Fruit fly (Drosophila melanogaster) whole organism, embryonic: ENCODE results near the gene Wnt6.

Experiments
- CG10267 ChIP-seq: fragments of 200-800 bp; sonication (Bioruptor generic); optimal IDR thresholded peaks from 2 replicates; lab custom pipeline; 2018; ENCODE audit warnings: missing biosample characterization, mild to moderate bottlenecking, missing genetic modification characterization, moderate library complexity
- CG11504 ChIP-seq: fragments of 200-800 bp; sonication (Bioruptor generic); optimal IDR thresholded peaks from 3 replicates; lab custom pipeline; 2019; ENCODE audit warnings: missing biosample characterization, mild to moderate bottlenecking, missing genetic modification characterization, moderate library complexity
- CG12219 ChIP-seq: fragments of 200-800 bp; sonication (Bioruptor generic); optimal IDR thresholded peaks from 3 replicates; lab custom pipeline; 2018; ENCODE audit warnings: missing biosample characterization, mild to moderate bottlenecking, missing genetic modification characterization
- CG12391 ChIP-seq: fragments of 200-800 bp; sonication (Bioruptor generic); optimal IDR thresholded peaks from 3 replicates; lab custom pipeline; 2018; ENCODE audit warnings: missing biosample characterization, mild to moderate bottlenecking, missing genetic modification characterization, moderate library complexity
- CG14710 ChIP-seq: fragments of 200-800 bp; sonication (Bioruptor generic); optimal IDR thresholded peaks from 3 replicates; lab custom pipeline; 2019; ENCODE audit warnings: missing biosample characterization, mild to moderate bottlenecking, missing genetic modification characterization, moderate library complexity
- CG15073 ChIP-seq: fragments of 200-800 bp; sonication (Bioruptor generic); optimal IDR thresholded peaks from 2 replicates; lab custom pipeline; 2016; ENCODE audit warnings: missing biosample characterization, missing genetic modification characterization
- CG1603 ChIP-seq: fragments of 200-800 bp; sonication (Bioruptor generic); optimal IDR thresholded peaks from 2 replicates; lab custom pipeline; 2019; ENCODE audit warnings: missing biosample characterization, mild to moderate bottlenecking, missing genetic modification characterization, moderate library complexity
- CG17361 ChIP-seq: fragments of 200-800 bp; sonication (Bioruptor generic); IDR thresholded peaks from 3 replicates; pipeline ENCODE4 v1.3.6; 2022; ENCODE audit warnings: missing biosample characterization, missing genetic modification characterization
- CG2129 ChIP-seq: fragments of 200-800 bp; sonication (Bioruptor generic); IDR thresholded peaks from 2 replicates; pipeline ENCODE4 v1.3.6; 2022; ENCODE audit warnings: missing biosample characterization, missing genetic modification characterization; ENCODE audit not compliant: partially characterized antibody
- CG2712 ChIP-seq: fragments of 200-800 bp; optimal IDR thresholded peaks from 3 replicates; lab custom pipeline; 2019; ENCODE audit warnings: missing biosample characterization, mild to moderate bottlenecking, missing genetic modification characterization, moderate library complexity
- CG2889 ChIP-seq: fragments of 200-800 bp; sonication (Bioruptor generic); IDR thresholded peaks from 3 replicates; pipeline ENCODE4 v1.3.6; 2022; ENCODE audit warnings: missing biosample characterization, missing genetic modification characterization
- CG30403 ChIP-seq: fragments of 200-800 bp; sonication (Bioruptor generic); optimal IDR thresholded peaks from 3 replicates; lab custom pipeline; 2016; ENCODE audit warnings: missing biosample characterization, missing genetic modification characterization
- CG32772 ChIP-seq: fragments of 200-800 bp; sonication (Bioruptor generic); IDR thresholded peaks from 2 replicates; pipeline ENCODE4 v1.3.6; 2022; ENCODE audit warnings: missing biosample characterization, missing genetic modification characterization
- CG33213 ChIP-seq: fragments of 200-800 bp; sonication (Bioruptor generic); optimal IDR thresholded peaks from 3 replicates; lab custom pipeline; 2016; ENCODE audit warnings: missing biosample characterization, missing genetic modification characterization
- CG4360 ChIP-seq: fragments of 200-800 bp; sonication (Bioruptor generic); IDR thresholded peaks from 2 replicates; pipeline ENCODE4 v1.3.6; 2022; ENCODE audit warnings: missing biosample characterization, missing genetic modification characterization
- CG4424 ChIP-seq: fragments of 200-800 bp; sonication (Bioruptor generic); optimal IDR thresholded peaks from 3 replicates; lab custom pipeline; 2016; ENCODE audit warnings: missing biosample characterization, missing genetic modification characterization
- CG5953 ChIP-seq: fragments of 200-800 bp; sonication (Bioruptor generic); IDR thresholded peaks from 2 replicates; pipeline ENCODE4 v1.3.6; 2022; ENCODE audit warnings: missing biosample characterization, missing genetic modification characterization
- CG6689 ChIP-seq: fragments of 200-800 bp; sonication (Bioruptor generic); IDR thresholded peaks from 2 replicates; pipeline ENCODE4 v1.3.6; 2022; ENCODE audit warnings: missing biosample characterization, missing genetic modification characterization
- CG7839 ChIP-seq: fragments of 200-800 bp; sonication (Bioruptor generic); optimal IDR thresholded peaks from 3 replicates; lab custom pipeline; 2018; ENCODE audit warnings: missing biosample characterization, mild to moderate bottlenecking, missing genetic modification characterization, moderate library complexity
- CG8359 ChIP-seq: fragments of 200-800 bp; sonication (Bioruptor generic); optimal IDR thresholded peaks from 2 replicates; lab custom pipeline; 2017; ENCODE audit warnings: missing biosample characterization, mild to moderate bottlenecking, missing genetic modification characterization, borderline replicate concordance
- CG9609 ChIP-seq: fragments of 200-800 bp; sonication (Bioruptor generic); optimal IDR thresholded peaks from 3 replicates; lab custom pipeline; 2016; ENCODE audit warnings: missing biosample characterization, missing genetic modification characterization
- D ChIP-seq, 2 experiments: fragments of 200-800 bp in 1 of 2; fragments of >200 bp in 1 of 2; sonication (Bioruptor generic) in 1 of 2; optimal IDR thresholded peaks; 2 replicates in 1 of 2; 3 replicates in 1 of 2; lab custom pipeline; 2017; ENCODE audit warnings: mild to moderate bottlenecking in 1 of 2, missing biosample characterization in 1 of 2, missing genetic modification characterization in 1 of 2, missing genetic modification reagents in 1 of 2
- Dek ChIP-seq: fragments of 200-800 bp; sonication (Bioruptor generic); optimal IDR thresholded peaks from 3 replicates; lab custom pipeline; 2019; ENCODE audit warnings: missing biosample characterization, mild to moderate bottlenecking, missing genetic modification characterization, moderate library complexity
- Fer3 ChIP-seq: fragments of 200-800 bp; sonication (Bioruptor generic); optimal IDR thresholded peaks from 2 replicates; lab custom pipeline; 2018; ENCODE audit warnings: missing biosample characterization, mild to moderate bottlenecking, missing genetic modification characterization, moderate library complexity
- HLH3B ChIP-seq: fragments of 200-800 bp; sonication (Bioruptor generic); IDR thresholded peaks from 2 replicates; pipeline ENCODE4 v1.3.6; 2022; ENCODE audit warnings: missing biosample characterization, missing genetic modification characterization
- HLHmδ ChIP-seq: fragments of 200-800 bp; sonication (Bioruptor generic); optimal IDR thresholded peaks from 2 replicates; lab custom pipeline; 2018; ENCODE audit warnings: missing biosample characterization, mild to moderate bottlenecking, missing genetic modification characterization, moderate library complexity
- Hr3 ChIP-seq: fragments of 200-800 bp; sonication (Bioruptor generic); optimal IDR thresholded peaks from 3 replicates; lab custom pipeline; 2016; ENCODE audit warnings: missing biosample characterization, missing genetic modification characterization
- Lim3 ChIP-seq: fragments of 200-800 bp; sonication (Bioruptor generic); IDR thresholded peaks from 2 replicates; pipeline ENCODE4 v1.3.6; 2022; ENCODE audit warnings: missing biosample characterization, missing genetic modification characterization
- MTF-1 ChIP-seq: fragments of 200-800 bp; sonication (Bioruptor generic); optimal IDR thresholded peaks from 2 replicates; lab custom pipeline; 2018; ENCODE audit warnings: missing biosample characterization, mild to moderate bottlenecking, missing genetic modification characterization, borderline replicate concordance
- Mes4 ChIP-seq: fragments of 200-800 bp; sonication (Bioruptor generic); optimal IDR thresholded peaks from 2 replicates; lab custom pipeline; 2016; ENCODE audit warnings: missing biosample characterization, missing genetic modification characterization
- NC2β ChIP-seq: fragments of 200-800 bp; sonication (Bioruptor generic); optimal IDR thresholded peaks from 2 replicates; lab custom pipeline; 2016; ENCODE audit warnings: missing biosample characterization, missing genetic modification characterization
- Nf-YB ChIP-seq: fragments of 200-800 bp; sonication (Bioruptor generic); optimal IDR thresholded peaks from 3 replicates; lab custom pipeline; 2019; ENCODE audit warnings: missing biosample characterization, mild to moderate bottlenecking, missing genetic modification characterization, moderate library complexity
- Opbp ChIP-seq: fragments of 200-800 bp; sonication (Bioruptor generic); IDR thresholded peaks from 3 replicates; pipeline ENCODE4 v1.3.6; 2022; ENCODE audit warnings: missing biosample characterization, missing genetic modification characterization; ENCODE audit not compliant: partially characterized antibody
- Side ChIP-seq: fragments of 200-800 bp; sonication (Bioruptor generic); optimal IDR thresholded peaks from 2 replicates; lab custom pipeline; 2016; ENCODE audit warnings: missing biosample characterization, missing genetic modification characterization
- Sox100B ChIP-seq: fragments of 200-800 bp; sonication (Bioruptor generic); optimal IDR thresholded peaks from 3 replicates; lab custom pipeline; 2018; ENCODE audit warnings: missing biosample characterization, mild to moderate bottlenecking, missing genetic modification characterization
- Ssrp ChIP-seq: fragments of 200-800 bp; sonication (Bioruptor generic); optimal IDR thresholded peaks from 2 replicates; lab custom pipeline; 2018; ENCODE audit warnings: missing biosample characterization, mild to moderate bottlenecking, missing genetic modification characterization, moderate library complexity
- Tbp ChIP-seq: fragments of >200 bp; optimal IDR thresholded peaks from 2 replicates; lab custom pipeline; 2018; ENCODE audit warnings: missing biosample characterization, missing genetic modification characterization
- Xbp1 ChIP-seq: fragments of 200-800 bp; sonication (Bioruptor generic); optimal IDR thresholded peaks from 3 replicates; lab custom pipeline; 2016; ENCODE audit warnings: missing biosample characterization, mild to moderate bottlenecking, missing genetic modification characterization
- croc ChIP-seq: fragments of 200-800 bp; sonication (Bioruptor generic); conservative IDR thresholded peaks from 3 replicates; pipeline ENCODE4 v1.3.6; 2022; ENCODE audit warnings: missing biosample characterization, missing genetic modification characterization
- fd102C ChIP-seq: fragments of 200-800 bp; sonication (Bioruptor generic); optimal IDR thresholded peaks from 2 replicates; lab custom pipeline; 2018; ENCODE audit warnings: missing biosample characterization, mild to moderate bottlenecking, missing genetic modification characterization, moderate library complexity
- jing ChIP-seq: fragments of 200-800 bp; sonication (Bioruptor generic); optimal IDR thresholded peaks from 2 replicates; lab custom pipeline; 2018; ENCODE audit warnings: missing biosample characterization, mild to moderate bottlenecking, missing genetic modification characterization
- kay ChIP-seq: fragments of 200-800 bp; sonication (Bioruptor generic); optimal IDR thresholded peaks from 2 replicates; lab custom pipeline; 2016; ENCODE audit warnings: missing biosample characterization, missing genetic modification characterization
- peb ChIP-seq: fragments of 200-800 bp; sonication (Bioruptor generic); IDR thresholded peaks from 2 replicates; pipeline ENCODE4 v1.3.6; 2022; ENCODE audit warnings: missing biosample characterization, missing genetic modification characterization
- pho ChIP-seq: fragments of 200-800 bp; sonication (Bioruptor generic); optimal IDR thresholded peaks from 2 replicates; lab custom pipeline; 2016; ENCODE audit warnings: missing biosample characterization, missing genetic modification characterization
- pita ChIP-seq: fragments of 200-800 bp; sonication (Bioruptor generic); optimal IDR thresholded peaks from 2 replicates; lab custom pipeline; 2017; ENCODE audit warnings: missing biosample characterization, mild to moderate bottlenecking, missing genetic modification characterization
- rib ChIP-seq: fragments of 200-800 bp; sonication (Bioruptor generic); IDR thresholded peaks from 2 replicates; pipeline ENCODE4 v1.3.6; 2022; ENCODE audit warnings: missing biosample characterization, missing genetic modification characterization
- tap ChIP-seq: fragments of 200-800 bp; optimal IDR thresholded peaks from 3 replicates; lab custom pipeline; 2019; ENCODE audit warnings: missing biosample characterization, mild to moderate bottlenecking, missing genetic modification characterization, moderate library complexity
- trem ChIP-seq: fragments of 200-800 bp; optimal IDR thresholded peaks from 3 replicates; lab custom pipeline; 2019; ENCODE audit warnings: missing biosample characterization, mild to moderate bottlenecking, missing genetic modification characterization, moderate library complexity
- zen ChIP-seq: fragments of 200-800 bp; sonication (Bioruptor generic); optimal IDR thresholded peaks from 3 replicates; lab custom pipeline; 2018; ENCODE audit warnings: missing biosample characterization, mild to moderate bottlenecking, missing genetic modification characterization, moderate library complexity
- zf30C ChIP-seq: fragments of 200-800 bp; sonication (Bioruptor generic); optimal IDR thresholded peaks from 3 replicates; lab custom pipeline; 2018; ENCODE audit warnings: missing biosample characterization, mild to moderate bottlenecking, missing genetic modification characterization

Gene Wnt6

dm6 chr2L:7294964-7295363, 38.5 kb upstream of the Wnt6 start (continued):
- TF ChIP-seq CG8359 (peak; percentile 24), Sox100B (GFP tag; lab: Kevin White, UChicago) (peak; percentile 49), Ssrp (tag; lab: Kevin White, UChicago) (peak; percentile 9), Lim3 (GFP tag; lab: Robert Waterston, UW) (no peak), CG2129 (GFP tag; lab: Robert Waterston, UW) (no peak), CG1603 (tag; lab: Kevin White, UChicago) (peak; percentile 79), Dek (tag; lab: Kevin White, UChicago) (no peak), CG4424 (peak; percentile 59), tap (peak; percentile 21), CG12219 (GFP tag; lab: Kevin White, UChicago) (peak; percentile 24), kay (GFP tag; lab: Kevin White, UChicago) (no peak), pita (GFP tag; lab: Kevin White, UChicago) (no peak), Tbp (GFP tag; lab: Kevin White, UChicago) (no peak), zen (tag; lab: Kevin White, UChicago) (peak; percentile 50), MTF-1 (GFP tag; lab: Kevin White, UChicago) (no peak), CG14710 (tag; lab: Kevin White, UChicago) (peak; percentile 48), zf30C (GFP tag; lab: Kevin White, UChicago) (no peak), CG2889 (GFP tag; lab: Robert Waterston, UW) (no peak), Fer3 (tag; lab: Kevin White, UChicago) (no peak), CG32772 (GFP tag; lab: Robert Waterston, UW) (0 out of 2 replicates have a peak, but pooled peaks have one; percentile 33), croc (peak; percentile 40; the same call in 1 of the 3 replicates), D (optimal IDR thresholded peaks at IDR 0.05; lab: Kevin White, UChicago) (no peak), D (GFP tag; optimal IDR thresholded peaks at IDR 0.05; lab: Kevin White, UChicago) (peak; percentile 50), CG10267 (peak; percentile 45), Nf-YB (GFP tag; lab: Kevin White, UChicago) (peak; percentile 69), Mes4 (no peak), NC2β (GFP tag; lab: Kevin White, UChicago) (peak; percentile 3), peb (GFP tag; lab: Robert Waterston, UW) (0 out of 2 replicates have a peak, but pooled peaks have one; percentile 12), jing (no peak), rib (GFP tag; lab: Robert Waterston, UW) (no peak), Hr3 (GFP tag; lab: Kevin White, UChicago) (peak; percentile 38), CG9609 (GFP tag; lab: Kevin White, UChicago) (no peak), CG33213 (GFP tag; lab: Kevin White, UChicago) (no peak), CG17361 (GFP tag; lab: Robert Waterston, UW) (0 out of 3 replicates have a peak, but pooled peaks have one; percentile 44), CG12391 (tag; lab: Kevin White, UChicago) (peak; percentile 50), CG30403 (peak; percentile 47), trem (tag; lab: Kevin White, UChicago) (peak; percentile 38), CG4360 (GFP tag; lab: Robert Waterston, UW) (no peak), CG6689 (GFP tag; lab: Robert Waterston, UW) (peak; percentile 39), CG15073 (no peak), Opbp (no peak), pho (GFP tag; lab: Kevin White, UChicago) (no peak), HLHmδ (GFP tag; lab: Kevin White, UChicago) (no peak), CG7839 (peak; percentile 10), Side (GFP tag; lab: Kevin White, UChicago) (no peak), HLH3B (GFP tag; lab: Robert Waterston, UW) (0 out of 2 replicates have a peak, but pooled peaks have one; percentile 21), fd102C (peak; percentile 30), CG2712 (peak; percentile 75), CG11504 (peak; percentile 64), CG5953 (no peak), Xbp1 (GFP tag; lab: Kevin White, UChicago) (peak; percentile 51)
